Fruit fly (Drosophila melanogaster): Measurements from ENCODE around the gene CG8028.

The CG8028 gene

DNA sequence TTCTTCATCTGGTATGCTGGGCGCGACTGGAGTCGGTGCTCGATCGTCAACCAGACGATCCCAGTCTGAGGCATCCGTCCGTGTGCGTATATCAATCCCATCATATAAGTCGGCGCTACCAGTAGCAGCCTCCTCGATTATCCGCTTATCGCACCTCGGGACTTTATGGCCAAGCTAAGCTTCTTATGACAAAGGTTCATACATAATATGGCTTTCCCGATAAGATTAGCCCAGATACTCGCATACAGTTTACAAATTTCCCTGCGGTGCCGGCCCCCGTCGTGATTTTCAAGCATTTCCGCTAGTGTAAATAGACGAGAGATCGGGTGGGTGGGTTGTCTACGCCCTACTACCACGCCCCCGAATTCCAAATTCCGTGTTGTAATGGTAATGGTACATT is at the start of gene CG8028:
Gene CG8028 (minus strand): TSS at position 101 of the 400 bp plus-strand sequence.
- TF ChIP-seq Myc (optimal IDR thresholded peaks at IDR 0.05) (no peak), Sin3A (optimal IDR thresholded peaks at IDR 0.05) (no peak), h (optimal IDR thresholded peaks at IDR 0.05) (no peak), insv (optimal IDR thresholded peaks at IDR 0.05) (no peak)

DNA sequence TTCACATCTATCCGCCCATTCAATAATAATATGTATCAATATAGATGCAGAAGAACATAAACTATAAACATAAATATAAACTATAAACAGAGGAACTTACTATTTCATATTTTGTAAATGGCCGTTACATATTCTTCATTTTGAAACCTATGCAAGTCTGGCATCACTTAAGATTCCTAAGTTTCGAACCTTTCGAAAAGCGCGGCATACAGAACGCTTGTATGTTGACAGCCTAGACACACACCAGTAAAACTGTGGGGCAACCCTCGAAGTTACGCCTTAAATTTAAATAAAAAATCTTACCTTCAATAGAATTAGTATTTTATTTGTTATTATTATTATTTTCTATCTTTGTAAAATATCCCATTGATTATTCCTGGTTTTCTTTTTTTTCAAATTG is 46.6 kb upstream of the CG8028 start:
- TF ChIP-seq ttk (optimal IDR thresholded peaks at IDR 0.05) (no peak), h (optimal IDR thresholded peaks at IDR 0.05) (no peak), psq (optimal IDR thresholded peaks at IDR 0.05) (no peak), Sin3A (optimal IDR thresholded peaks at IDR 0.05) (no peak), insv (optimal IDR thresholded peaks at IDR 0.05) (no peak), Myc (optimal IDR thresholded peaks at IDR 0.05) (no peak)

DNA sequence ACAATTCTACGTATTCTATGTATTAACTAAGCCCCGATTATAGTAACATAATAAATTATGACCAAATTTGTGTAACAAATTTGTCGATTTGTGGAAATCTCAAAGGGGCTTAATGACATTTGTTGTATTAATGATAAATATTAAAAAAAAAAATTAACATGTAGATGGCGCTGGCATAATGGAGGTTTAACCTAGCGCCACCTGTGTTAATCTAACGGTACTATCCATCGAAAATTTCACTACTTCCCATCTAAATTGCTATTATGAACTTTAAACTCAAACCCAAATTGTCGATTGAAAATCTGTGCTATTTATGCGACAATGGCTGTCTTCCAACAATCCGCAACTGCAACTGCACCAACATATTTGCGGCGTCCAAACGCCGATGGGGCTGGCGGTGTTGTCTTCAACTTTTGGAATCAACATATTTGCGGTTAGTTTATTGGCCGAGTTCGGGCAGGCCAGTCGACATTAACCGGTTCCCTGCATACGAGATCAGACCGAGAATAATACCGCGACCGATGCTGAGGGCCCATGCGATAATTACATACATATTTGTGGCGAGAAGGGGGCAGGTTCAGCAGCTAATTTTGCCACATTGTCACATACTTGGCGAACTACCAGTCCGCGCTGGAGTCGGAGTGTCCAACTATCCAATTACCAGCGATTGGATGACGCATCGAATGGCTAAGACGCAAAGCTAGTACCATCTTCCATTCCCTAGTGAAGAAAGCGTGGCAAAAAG is 45.8 kb upstream of the CG8028 start:
- TF ChIP-seq psq (optimal IDR thresholded peaks at IDR 0.05): no peak
- no peak for TF ChIP-seq Myc (optimal IDR thresholded peaks at IDR 0.05)
- no peak for TF ChIP-seq h (optimal IDR thresholded peaks at IDR 0.05)
- TF ChIP-seq Sin3A (optimal IDR thresholded peaks at IDR 0.05): no peak
- no peak for TF ChIP-seq insv (optimal IDR thresholded peaks at IDR 0.05)
- TF ChIP-seq ttk (optimal IDR thresholded peaks at IDR 0.05): no peak

DNA sequence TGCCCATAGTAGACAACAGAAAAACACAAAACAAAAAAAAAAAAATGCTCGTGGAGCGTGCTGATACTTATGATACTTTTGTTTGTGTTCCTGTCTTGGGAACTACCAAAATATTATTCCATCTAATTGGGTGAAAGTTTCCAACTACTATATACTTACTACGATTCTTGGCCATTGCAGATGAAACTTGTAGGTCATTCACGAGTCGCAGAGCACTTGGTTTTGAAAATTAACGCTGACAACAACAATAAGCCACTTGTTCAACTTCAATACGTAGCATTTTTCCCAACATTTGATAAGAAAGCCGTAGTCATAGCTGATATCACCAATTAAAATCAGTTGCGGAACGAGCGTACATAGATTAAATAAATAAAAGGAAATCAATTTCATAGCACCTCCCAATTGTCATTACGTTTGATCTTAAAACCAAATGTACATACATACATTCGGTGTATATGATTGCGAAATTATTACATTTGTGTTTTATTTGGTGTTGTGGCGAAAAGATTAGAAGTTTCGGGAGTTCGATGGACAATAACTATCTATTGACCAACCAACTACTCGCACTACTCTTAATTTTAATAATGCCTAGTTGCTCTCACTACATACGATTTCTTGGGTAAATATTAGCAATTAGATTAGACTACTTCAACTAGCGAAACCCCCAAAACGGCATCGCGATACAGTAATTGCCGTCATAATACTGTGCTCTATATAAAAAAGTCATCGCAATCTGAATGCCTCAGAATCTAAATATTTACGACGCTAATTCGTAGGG is 44.6 kb upstream of the CG8028 start:
- no peak for TF ChIP-seq psq (optimal IDR thresholded peaks at IDR 0.05)

DNA sequence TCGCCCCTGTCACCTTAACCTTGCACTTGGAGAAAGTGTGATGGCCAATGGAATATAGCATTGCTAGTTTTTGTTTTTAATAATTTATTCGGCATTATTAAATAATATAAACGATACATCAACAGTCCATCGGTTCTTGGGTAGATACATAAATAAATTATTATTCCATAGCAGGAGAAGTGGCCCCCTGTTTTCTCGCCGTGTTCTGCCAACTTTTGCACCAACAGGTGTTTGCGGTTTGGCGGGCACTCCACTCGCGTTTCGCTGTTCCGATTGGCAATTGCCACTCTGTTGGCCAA is 43.6 kb upstream of the CG8028 start:
- no peak for TF ChIP-seq psq (optimal IDR thresholded peaks at IDR 0.05)
- TF ChIP-seq insv (optimal IDR thresholded peaks at IDR 0.05): no peak
- TF ChIP-seq h (optimal IDR thresholded peaks at IDR 0.05): no peak
- TF ChIP-seq ttk (optimal IDR thresholded peaks at IDR 0.05): no peak
- no peak for TF ChIP-seq Myc (optimal IDR thresholded peaks at IDR 0.05)
- TF ChIP-seq Sin3A (optimal IDR thresholded peaks at IDR 0.05): no peak

DNA sequence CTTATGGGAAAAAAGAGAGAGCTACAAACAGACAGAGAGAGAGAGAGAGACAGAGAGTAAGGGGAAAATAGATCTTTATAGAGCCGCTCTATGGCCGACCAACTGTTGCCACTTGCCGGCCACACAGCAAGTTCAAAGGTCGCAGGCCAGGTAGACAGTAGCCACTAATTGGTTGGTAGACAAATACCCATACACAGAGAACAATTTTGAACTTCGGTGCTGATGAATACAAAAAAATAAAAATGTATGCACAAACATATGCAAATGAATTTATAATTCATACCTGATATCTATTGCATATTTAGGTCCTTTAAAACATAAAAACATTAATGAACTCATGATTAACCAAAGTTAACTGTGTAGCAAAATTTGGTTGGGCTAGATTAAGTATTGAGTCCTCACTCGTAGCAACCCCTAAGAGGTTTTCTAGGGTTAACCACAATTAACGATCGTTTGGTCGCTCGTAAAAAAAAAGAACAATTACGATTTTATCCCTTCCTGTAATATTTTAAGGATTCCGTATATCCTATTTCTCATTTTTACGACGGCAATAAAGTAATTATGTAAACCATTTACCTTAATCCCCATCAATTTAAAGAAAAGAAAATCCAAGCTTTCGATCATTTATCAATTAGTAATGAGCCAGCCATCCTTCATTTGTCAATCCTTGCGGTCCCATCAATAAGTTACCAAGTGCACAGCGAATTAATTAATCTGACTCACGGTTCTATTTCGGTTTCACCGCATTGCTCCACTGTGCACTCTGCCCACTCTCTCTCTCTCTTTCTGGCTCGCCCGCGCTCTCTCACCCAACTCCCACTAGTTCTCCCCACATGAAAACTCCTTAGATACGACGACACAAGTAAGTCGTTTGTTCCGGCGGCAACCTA is 43.0 kb upstream of the CG8028 start:
- no peak for TF ChIP-seq Myc (optimal IDR thresholded peaks at IDR 0.05)
- TF ChIP-seq ttk (optimal IDR thresholded peaks at IDR 0.05): no peak
- no peak for TF ChIP-seq Sin3A (optimal IDR thresholded peaks at IDR 0.05)
- TF ChIP-seq insv (optimal IDR thresholded peaks at IDR 0.05): no peak
- TF ChIP-seq h (optimal IDR thresholded peaks at IDR 0.05): no peak
- no peak for TF ChIP-seq psq (optimal IDR thresholded peaks at IDR 0.05)

DNA sequence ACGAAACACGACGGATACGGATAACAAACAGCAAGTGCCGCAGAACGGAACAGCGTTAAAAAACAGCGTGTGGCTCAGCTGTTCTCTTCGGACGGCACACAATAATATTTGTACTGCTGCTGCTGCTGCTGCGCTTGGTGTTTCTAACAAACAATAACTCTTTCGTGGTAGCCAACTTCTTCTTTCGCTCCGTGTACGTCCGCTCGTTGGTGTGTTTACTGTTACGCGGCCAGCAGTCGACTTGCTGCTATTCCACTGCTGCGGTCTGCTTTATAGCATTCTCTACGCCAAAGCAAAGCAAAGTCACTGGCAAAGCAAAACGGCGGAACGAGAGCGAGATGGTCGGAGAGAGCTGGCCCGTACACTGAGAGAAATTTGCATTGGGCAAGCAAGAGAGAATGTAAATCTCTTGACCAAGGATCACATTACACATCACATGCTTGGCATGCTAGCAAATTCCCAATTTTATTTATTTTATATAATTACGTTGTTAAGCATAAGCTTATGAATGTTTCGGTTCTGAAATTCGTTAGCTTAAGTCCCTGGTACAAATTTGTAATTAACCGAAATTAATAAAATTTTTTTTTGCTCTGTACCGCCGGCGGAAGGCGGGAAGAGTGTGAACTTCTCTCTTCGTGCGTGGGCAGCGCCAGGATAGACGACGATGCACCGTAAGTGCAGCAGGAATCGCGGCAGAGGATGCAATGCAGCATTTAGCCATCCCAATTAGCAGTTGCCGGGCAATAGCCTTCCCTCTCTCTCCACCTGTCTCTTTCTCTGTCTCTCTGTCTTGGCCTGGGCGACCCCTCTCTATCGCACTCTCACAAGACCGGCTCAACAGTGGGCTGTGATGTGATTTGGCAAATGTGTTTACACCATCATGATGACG is 41.9 kb upstream of the CG8028 start, which contains the start of gene out:
Gene out (minus strand): TSS at position 287 of the 889 bp plus-strand sequence.
- TF ChIP-seq insv (optimal IDR thresholded peaks at IDR 0.05) (no peak), psq (optimal IDR thresholded peaks at IDR 0.05) (no peak), Sin3A (optimal IDR thresholded peaks at IDR 0.05) (no peak), ttk (optimal IDR thresholded peaks at IDR 0.05) (no peak), Myc (optimal IDR thresholded peaks at IDR 0.05) (no peak), h (optimal IDR thresholded peaks at IDR 0.05) (no peak)

DNA sequence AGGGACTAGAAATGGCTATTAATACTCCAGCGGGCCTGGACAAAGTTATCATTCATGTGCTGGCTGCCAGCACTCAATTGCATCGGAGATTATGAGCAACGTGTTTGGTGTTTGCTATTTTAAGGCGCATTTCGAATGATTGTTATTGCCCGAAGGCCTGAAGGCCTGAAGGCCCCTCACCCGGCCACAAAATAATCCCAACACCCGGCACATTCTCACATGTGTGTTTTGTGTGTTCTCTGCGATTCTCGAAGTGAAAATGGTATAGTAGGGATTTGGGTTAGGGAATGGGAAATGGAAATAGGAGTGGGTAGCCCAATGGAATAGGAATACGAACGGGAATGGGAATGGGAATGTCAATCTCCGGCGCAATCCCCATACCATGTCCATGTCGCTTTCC is 38.8 kb upstream of the CG8028 start:
- no peak for TF ChIP-seq ttk (optimal IDR thresholded peaks at IDR 0.05)
- TF ChIP-seq Sin3A (optimal IDR thresholded peaks at IDR 0.05): no peak
- TF ChIP-seq insv (optimal IDR thresholded peaks at IDR 0.05): no peak
- no peak for TF ChIP-seq h (optimal IDR thresholded peaks at IDR 0.05)
- TF ChIP-seq psq (optimal IDR thresholded peaks at IDR 0.05): no peak
- TF ChIP-seq Myc (optimal IDR thresholded peaks at IDR 0.05): no peak

DNA sequence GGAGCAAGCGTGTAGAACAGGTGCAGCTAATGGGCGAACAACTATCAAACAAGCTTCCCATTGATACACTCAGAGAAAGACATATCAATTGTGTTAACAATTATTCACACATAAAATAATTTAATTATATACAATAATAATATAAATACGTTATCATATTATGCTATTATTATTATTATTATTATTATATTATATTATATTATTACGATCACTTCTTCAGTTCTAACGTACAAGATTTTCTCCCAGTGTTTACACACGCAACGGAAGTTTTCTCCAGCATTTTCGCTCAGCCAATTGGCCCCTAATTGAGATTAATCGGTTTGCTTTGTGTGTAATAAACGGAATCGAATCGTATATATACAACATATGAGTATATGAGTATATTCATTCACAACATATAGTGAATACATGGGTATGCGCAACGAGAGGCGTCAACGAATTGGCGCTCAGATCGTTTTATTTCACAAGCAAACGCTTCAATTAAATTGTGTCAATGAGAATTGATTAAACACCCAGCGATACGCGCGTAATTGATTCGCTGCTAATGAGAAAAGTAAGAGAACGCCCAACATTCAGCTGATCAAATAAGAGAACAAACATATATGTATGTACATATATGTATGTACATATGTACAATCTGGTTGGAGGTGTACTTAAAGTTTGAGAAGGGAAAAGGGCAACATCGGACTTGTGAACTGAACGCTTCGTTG is 37.1 kb upstream of the CG8028 start:
- TF ChIP-seq ttk (optimal IDR thresholded peaks at IDR 0.05) (no peak), Myc (optimal IDR thresholded peaks at IDR 0.05) (no peak), Sin3A (optimal IDR thresholded peaks at IDR 0.05) (no peak), h (optimal IDR thresholded peaks at IDR 0.05) (no peak), insv (optimal IDR thresholded peaks at IDR 0.05) (no peak), psq (optimal IDR thresholded peaks at IDR 0.05) (no peak)

DNA sequence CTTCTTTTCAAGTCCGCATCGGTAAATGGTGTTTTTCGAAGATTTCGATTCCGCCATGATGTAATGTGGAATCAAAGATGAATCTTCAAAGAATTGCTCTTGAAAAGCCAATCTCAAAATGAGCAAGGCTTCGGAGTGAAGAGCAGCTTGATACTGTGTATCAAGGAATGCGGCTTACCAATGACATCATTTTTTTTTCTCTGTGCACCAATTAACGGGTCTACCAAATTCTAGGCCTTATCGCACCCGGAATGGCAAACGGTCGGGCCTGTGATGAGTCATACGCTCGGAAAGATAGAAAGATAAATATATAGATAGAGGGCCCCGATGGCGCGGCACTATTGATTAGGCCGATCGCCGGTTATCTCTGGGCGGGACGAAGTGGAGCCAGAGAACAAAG is 36.4 kb upstream of the CG8028 start:
- no peak for TF ChIP-seq ttk (optimal IDR thresholded peaks at IDR 0.05)
